Fruit fly (Drosophila melanogaster): Measurements from ENCODE around the gene CheB93a.
A peak's percentile ranks its signal among the peaks of the same experiment; 100 is the strongest.

Gene CheB93a

DNA sequence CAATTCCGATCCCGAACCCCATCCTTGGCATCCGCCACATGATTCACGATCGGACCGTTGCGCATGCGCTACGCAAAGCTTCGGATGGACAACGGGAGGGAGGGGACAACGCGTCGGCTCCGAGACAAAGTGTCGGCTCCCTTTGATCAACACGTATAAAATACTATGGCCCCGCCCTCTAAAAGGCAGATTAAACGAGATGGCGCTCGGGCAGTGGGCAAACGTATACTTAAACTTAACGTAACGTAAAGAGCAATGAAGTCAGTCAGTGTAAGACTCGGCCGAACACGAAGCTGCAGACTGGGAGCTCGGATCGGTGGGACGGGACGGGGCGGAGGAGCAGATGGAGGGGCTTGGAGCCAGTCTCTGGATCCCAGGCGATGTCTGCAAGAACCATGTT, 9.6 kb downstream of the CheB93a start (continued):
- no peak for TF ChIP-seq amos (GFP tag; IDR thresholded peaks at IDR 0.05; ENCODE audit: partially characterized antibody)
- TF ChIP-seq dati (GFP tag; IDR thresholded peaks at IDR 0.05), result 0 out of 2 replicates have a peak, but pooled peaks have one; percentile 27
- no peak for TF ChIP-seq C15 (GFP tag; IDR thresholded peaks at IDR 0.05)
- TF ChIP-seq Ptx1 (GFP tag; IDR thresholded peaks at IDR 0.05), result no peak
- TF ChIP-seq Nf-YB (GFP tag; optimal IDR thresholded peaks at IDR 0.05), result no peak
- no peak for TF ChIP-seq pita (GFP tag; optimal IDR thresholded peaks at IDR 0.05)
- TF ChIP-seq tin (GFP tag; optimal IDR thresholded peaks at IDR 0.05), result no peak
- TF ChIP-seq schlank (tag; optimal IDR thresholded peaks at IDR 0.05), result no peak
- no peak for TF ChIP-seq Hr78 (GFP tag; optimal IDR thresholded peaks at IDR 0.05)
- TF ChIP-seq Opbp (GFP tag; IDR thresholded peaks at IDR 0.05; ENCODE audit: partially characterized antibody), result no peak
- no peak for TF ChIP-seq CG5953 (GFP tag; IDR thresholded peaks at IDR 0.05)
- no peak for TF ChIP-seq Dref (GFP tag; IDR thresholded peaks at IDR 0.05)
- TF ChIP-seq CG3995 (GFP tag; optimal IDR thresholded peaks at IDR 0.05), result no peak
- no peak for TF ChIP-seq Sry-β (GFP tag; optimal IDR thresholded peaks at IDR 0.05)
- no peak for TF ChIP-seq dimm (GFP tag; IDR thresholded peaks at IDR 0.05)
- TF ChIP-seq dmrt99B (tag; optimal IDR thresholded peaks at IDR 0.05), result no peak
- no peak for TF ChIP-seq gfzf (GFP tag; optimal IDR thresholded peaks at IDR 0.05)
- peak; percentile 45 for TF ChIP-seq Med (GFP tag)
- TF ChIP-seq CG17328 (GFP tag; IDR thresholded peaks at IDR 0.05), result no peak
- TF ChIP-seq twi (tag; optimal IDR thresholded peaks at IDR 0.05), result no peak
- peak; percentile 60 for TF ChIP-seq oc (tag; optimal IDR thresholded peaks at IDR 0.05)
- TF ChIP-seq CG8944 (GFP tag; optimal IDR thresholded peaks at IDR 0.05), result no peak
- no peak for TF ChIP-seq ssp (GFP tag; IDR thresholded peaks at IDR 0.05)
- TF ChIP-seq sqz (GFP tag; optimal IDR thresholded peaks at IDR 0.05), result no peak
- no peak for TF ChIP-seq gsb (GFP tag; IDR thresholded peaks at IDR 0.05)
- TF ChIP-seq pan (optimal IDR thresholded peaks at IDR 0.05), result no peak
- peak in 1 of 2 experiments; percentile 55 for TF ChIP-seq pan (GFP tag; optimal IDR thresholded peaks at IDR 0.05 in 1 of 2, IDR thresholded peaks at IDR 0.05 in 1 of 2)
- no peak for TF ChIP-seq CG12659 (GFP tag; optimal IDR thresholded peaks at IDR 0.05)
- TF ChIP-seq dm (GFP tag; optimal IDR thresholded peaks at IDR 0.05), result no peak
- TF ChIP-seq CG17186 (GFP tag; optimal IDR thresholded peaks at IDR 0.05), result no peak
- no peak for TF ChIP-seq ci (GFP tag; IDR thresholded peaks at IDR 0.05)
- no peak for TF ChIP-seq Ssrp (tag; optimal IDR thresholded peaks at IDR 0.05)
- TF ChIP-seq crol (GFP tag; IDR thresholded peaks at IDR 0.05), result 0 out of 2 replicates have a peak, but pooled peaks have one; percentile 23
- no peak for TF ChIP-seq CG13296 (GFP tag; optimal IDR thresholded peaks at IDR 0.05)
- TF ChIP-seq zfh2 (GFP tag; optimal IDR thresholded peaks at IDR 0.05), result no peak
- no peak for TF ChIP-seq CG8359 (GFP tag; optimal IDR thresholded peaks at IDR 0.05; ENCODE audit: borderline replicate concordance)

DNA sequence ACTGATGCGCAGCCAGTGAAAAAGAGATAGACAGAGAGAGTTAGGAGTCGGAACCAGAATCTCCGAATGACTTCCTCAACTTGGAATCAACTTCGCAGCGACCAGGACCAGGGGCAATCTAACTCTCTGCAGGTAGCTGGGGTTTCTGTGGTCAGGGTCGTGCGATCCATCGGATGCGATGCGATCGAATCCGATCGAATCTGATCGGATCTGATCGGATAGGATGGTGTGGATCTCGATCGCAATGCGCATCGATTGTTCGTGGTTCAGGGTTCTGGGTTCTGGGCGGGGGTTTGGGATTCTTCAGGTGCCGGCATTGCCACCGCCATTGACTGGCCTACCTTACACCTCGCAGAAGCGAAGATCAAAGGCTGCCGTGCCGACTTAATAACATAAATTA, 12.0 kb downstream of the CheB93a start:
- TF ChIP-seq CG13775 (GFP tag; optimal IDR thresholded peaks at IDR 0.05), result no peak
- TF ChIP-seq insv (GFP tag; optimal IDR thresholded peaks at IDR 0.05), result peak in 1 of 2 experiments; percentile 45
- peak; percentile 95 for TF ChIP-seq grn (GFP tag; optimal IDR thresholded peaks at IDR 0.05)
- TF ChIP-seq CG10267 (tag; optimal IDR thresholded peaks at IDR 0.05), result no peak

DNA sequence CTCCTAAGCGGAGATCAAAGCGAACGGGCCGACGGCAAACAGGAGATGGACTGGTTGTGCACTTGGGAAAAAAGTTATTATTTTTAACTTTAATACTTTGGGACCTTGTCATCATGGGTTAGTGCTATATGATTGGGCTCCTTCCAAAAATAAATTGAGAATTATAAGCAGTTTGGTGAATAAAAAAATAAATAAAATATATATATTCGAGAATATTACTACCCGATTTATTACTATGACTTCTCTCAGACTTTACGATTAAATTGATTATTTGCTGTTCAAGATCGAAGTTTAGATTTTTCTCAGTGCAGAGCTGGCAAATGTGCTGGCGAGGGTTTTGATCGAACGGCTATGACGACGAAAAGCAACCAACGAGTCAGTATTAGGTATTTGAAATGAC, 12.7 kb downstream of the CheB93a start:
- TF ChIP-seq Deaf1 (tag; optimal IDR thresholded peaks at IDR 0.05), result peak; percentile 28
- no peak for TF ChIP-seq CG3065 (GFP tag; optimal IDR thresholded peaks at IDR 0.05)
- TF ChIP-seq BtbVII (GFP tag; optimal IDR thresholded peaks at IDR 0.05), result peak; percentile 34
- no peak for TF ChIP-seq CG17912 (GFP tag; optimal IDR thresholded peaks at IDR 0.05)
- peak; percentile 8 for TF ChIP-seq CG12659 (GFP tag; optimal IDR thresholded peaks at IDR 0.05)
- peak; percentile 58 for TF ChIP-seq Asciz (GFP tag; optimal IDR thresholded peaks at IDR 0.05)
- TF ChIP-seq CG10654 (GFP tag; optimal IDR thresholded peaks at IDR 0.05), result peak; percentile 37
- peak; percentile 12 for TF ChIP-seq cwo (GFP tag; optimal IDR thresholded peaks at IDR 0.05)
- no peak for TF ChIP-seq mld (GFP tag; IDR thresholded peaks at IDR 0.05; ENCODE audit: partially characterized antibody)
- TF ChIP-seq CG7357 (GFP tag; IDR thresholded peaks at IDR 0.05), result peak; percentile 28; the same call in 1 of the 3 replicates
- TF ChIP-seq fd64A (GFP tag; optimal IDR thresholded peaks at IDR 0.05), result no peak
- peak; percentile 33 for TF ChIP-seq CG7556 (GFP tag; optimal IDR thresholded peaks at IDR 0.05)
